Fruit fly (Drosophila melanogaster) whole organism: ENCODE data around the gene CG8001.

Experiments used
- CG8478 ChIP-seq: fragments of >200 bp; optimal IDR thresholded peaks from 2 replicates; lab custom pipeline; 2018; ENCODE audit warnings: inconsistent platforms
- Dll ChIP-seq: fragments of >200 bp; optimal IDR thresholded peaks from 2 replicates; lab custom pipeline; 2017
- EcR ChIP-seq, 2 experiments: fragments of >200 bp; optimal IDR thresholded peaks; 2 replicates each; lab custom pipeline; 2017; ENCODE audit warnings: missing biosample characterization in 2 of 2, missing genetic modification characterization in 2 of 2, missing genetic modification reagents in 2 of 2
- pan ChIP-seq: fragments of >200 bp; optimal IDR thresholded peaks from 2 replicates; lab custom pipeline; 2017
- psq ChIP-seq: fragments of >200 bp; optimal IDR thresholded peaks from 2 replicates; lab custom pipeline; 2017
- usp ChIP-seq: fragments of >200 bp; optimal IDR thresholded peaks from 2 replicates; lab custom pipeline; 2017; ENCODE audit warnings: missing biosample characterization, missing genetic modification characterization, mixed read lengths

Gene CG8001

DNA sequence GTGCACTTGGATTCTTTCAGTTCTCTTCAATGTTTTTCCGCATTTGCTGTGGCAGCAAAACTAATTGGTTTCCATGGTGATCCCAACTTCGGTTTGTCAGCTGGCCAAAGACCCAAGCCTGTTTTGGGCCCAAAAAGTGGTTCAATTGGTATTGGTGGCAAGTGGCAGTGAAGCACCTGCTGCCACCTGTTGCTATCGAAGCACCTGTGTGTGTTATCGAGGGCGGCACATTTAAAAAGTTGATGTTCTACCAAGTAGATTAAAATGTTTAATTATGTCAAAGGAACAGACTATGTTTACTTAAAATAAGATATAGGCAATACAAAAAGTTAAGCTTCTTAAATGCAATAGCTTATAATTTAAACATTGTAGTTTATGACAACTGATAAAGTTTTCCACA, 20.4 kb upstream of the CG8001 start, which contains the start of gene Oseg4:
Gene Oseg4, minus strand, starts transcription at position 165 of the 400 bp plus-strand sequence.
- TF ChIP-seq EcR (GFP tag; optimal IDR thresholded peaks at IDR 0.05; lab: Kevin White, UChicago) (no peak), CG8478 (no peak), usp (GFP tag; lab: Kevin White, UChicago) (no peak), psq (lab: Kevin White, UChicago) (no peak), Dll (lab: Kevin White, UChicago) (no peak), pan (no peak)

DNA sequence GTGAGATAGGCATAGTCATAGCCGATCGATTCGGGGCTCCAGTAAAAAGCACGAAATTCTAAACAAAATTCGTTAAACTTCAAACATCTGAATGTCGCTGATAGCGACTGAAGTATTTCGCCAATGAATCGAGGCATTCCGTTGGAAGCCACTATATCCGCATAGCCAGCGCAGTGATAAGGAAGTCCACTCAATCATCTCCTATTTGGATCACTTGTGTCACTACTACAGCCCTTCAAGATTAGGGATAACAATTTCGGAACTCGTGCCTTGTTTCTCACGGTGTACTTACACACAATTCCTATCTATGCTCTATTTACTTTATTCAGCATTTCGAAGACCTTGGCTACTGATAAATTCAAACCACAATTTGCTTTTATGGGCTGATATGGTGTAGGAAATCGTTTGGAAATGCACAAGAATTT, 18.0 kb upstream of the CG8001 start, which contains the start of gene PIG-Wb:
Gene PIG-Wb, minus strand, starts transcription at position 209 of the 425 bp plus-strand sequence.
- TF ChIP-seq usp (GFP tag; lab: Kevin White, UChicago) (no peak), CG8478 (no peak), pan (no peak)

DNA sequence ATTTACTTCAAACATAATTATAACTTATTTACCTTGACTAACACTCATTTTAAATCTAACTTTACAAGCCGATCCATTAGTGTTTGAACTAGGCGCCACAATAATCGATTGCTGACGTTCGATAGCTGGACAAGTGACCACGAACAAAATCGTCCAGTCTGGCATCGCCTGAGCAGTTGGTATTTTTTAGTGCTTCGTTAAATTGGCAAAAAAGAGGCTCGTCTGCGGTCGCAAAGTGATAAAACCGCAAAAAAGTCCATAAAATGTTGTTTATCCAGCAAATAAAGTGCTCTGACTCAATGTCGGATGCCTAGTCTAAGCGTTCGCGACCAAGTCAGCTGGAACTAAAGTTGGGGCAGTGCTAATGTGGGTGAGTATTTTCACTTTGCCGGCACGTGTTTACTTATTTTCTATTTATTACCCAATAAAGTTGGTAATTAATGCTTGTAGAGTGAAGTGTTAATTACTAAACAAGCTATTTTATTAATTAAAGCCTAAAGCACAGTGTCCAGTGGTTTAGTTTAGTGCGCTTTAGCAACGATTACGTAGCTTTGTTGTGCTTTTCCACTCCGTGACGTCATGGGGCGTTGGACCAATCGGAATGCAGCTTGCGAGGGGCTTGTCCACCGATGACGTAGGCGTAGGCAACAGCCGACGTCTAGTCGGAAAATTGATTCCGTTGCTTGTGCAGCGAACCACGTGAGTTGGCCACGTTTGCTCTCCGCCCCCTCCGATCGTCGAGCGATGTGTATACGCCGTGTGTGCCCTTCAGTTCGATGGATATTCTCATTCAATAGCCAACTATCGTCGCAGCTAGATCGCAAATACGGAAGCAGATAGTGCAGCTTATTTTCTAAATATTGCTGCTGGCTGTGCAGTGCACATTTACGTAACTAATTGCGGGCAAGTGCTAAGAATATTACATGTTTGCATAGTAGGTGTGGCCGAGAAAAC, 17.3 kb upstream of the CG8001 start, which contains the start of gene Gk2:
Gene Gk2, plus strand, starts transcription at position 33 of the 954 bp plus-strand sequence.
- TF ChIP-seq usp (GFP tag; lab: Kevin White, UChicago), result no peak
- no peak for TF ChIP-seq pan
- TF ChIP-seq Dll (lab: Kevin White, UChicago), result no peak
- TF ChIP-seq CG8478, result no peak
- TF ChIP-seq psq (lab: Kevin White, UChicago), result no peak
- no peak for TF ChIP-seq EcR (GFP tag; optimal IDR thresholded peaks at IDR 0.05; lab: Kevin White, UChicago)

DNA sequence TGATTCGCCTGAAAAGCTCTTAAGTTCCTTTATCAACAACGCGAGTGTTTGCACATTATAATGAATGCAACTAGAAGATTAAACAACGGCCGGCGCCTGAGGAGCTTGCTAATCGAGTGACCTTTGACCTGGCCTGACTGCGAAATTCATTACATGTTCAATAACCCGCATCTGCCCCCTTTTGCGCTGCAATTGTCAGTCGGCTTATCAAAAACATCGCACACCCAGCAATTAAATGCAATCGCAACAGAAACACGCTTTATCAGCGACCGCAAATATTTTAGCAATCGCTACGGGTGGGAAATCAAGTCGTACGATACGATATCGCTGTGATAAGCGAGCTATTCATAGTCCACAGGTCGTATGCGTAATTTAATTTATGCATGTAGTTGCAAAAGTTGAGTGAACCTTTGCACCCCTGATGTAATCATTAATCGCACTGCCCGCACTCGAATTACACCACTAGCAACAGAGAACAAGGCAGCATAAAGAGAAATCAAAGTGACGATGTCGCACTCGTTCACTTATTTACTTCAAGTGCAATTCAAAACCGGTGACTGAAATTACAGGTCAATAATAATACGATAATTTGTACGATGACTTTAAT, 16.3 kb upstream of the CG8001 start:
- TF ChIP-seq CG8478, result no peak
- no peak for TF ChIP-seq pan
- TF ChIP-seq Dll (lab: Kevin White, UChicago), result no peak
- TF ChIP-seq EcR (GFP tag; optimal IDR thresholded peaks at IDR 0.05; lab: Kevin White, UChicago), result no peak
- TF ChIP-seq usp (GFP tag; lab: Kevin White, UChicago), result no peak
- TF ChIP-seq psq (lab: Kevin White, UChicago), result no peak

DNA sequence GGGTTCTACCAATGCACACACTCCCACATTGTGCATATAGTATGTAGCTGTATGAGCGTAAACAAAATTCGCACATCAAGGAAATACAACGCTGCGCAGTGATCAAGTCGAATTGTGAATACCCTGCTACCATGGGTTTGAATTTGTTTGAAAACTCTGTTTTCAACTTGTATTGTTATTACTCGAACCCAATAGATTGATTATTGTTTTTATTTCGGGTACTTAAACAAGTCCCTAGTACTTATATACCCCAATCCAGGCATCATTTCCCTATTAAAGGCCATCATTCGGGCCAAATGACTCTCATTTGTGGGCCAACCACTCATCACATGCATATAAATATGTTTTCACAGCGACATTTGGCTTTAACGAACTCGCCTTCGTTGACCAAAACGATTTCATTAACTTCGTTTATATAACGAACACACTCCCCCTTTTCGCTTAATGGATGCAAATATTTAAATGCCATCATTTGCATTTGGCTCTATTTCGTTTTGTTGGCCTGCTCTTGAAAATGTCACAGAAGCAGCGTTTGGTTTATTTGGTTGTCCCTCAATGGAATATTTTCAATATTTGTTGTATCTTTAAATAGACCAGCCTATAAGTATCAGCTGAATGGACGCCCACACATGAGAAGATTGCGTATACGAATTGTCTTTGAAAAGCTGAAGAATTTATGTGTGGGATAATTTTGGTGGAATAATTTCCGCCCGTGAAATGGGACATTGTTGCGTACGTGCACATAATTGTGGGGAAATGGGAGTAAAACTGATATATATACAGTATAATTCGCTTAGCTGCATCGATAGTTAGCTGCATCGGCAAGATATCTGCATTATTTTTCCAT, 15.6 kb upstream of the CG8001 start:
- TF ChIP-seq CG8478 (no peak), Dll (lab: Kevin White, UChicago) (no peak), psq (lab: Kevin White, UChicago) (no peak), EcR (GFP tag; optimal IDR thresholded peaks at IDR 0.05; lab: Kevin White, UChicago) (no peak), usp (GFP tag; lab: Kevin White, UChicago) (no peak)

DNA sequence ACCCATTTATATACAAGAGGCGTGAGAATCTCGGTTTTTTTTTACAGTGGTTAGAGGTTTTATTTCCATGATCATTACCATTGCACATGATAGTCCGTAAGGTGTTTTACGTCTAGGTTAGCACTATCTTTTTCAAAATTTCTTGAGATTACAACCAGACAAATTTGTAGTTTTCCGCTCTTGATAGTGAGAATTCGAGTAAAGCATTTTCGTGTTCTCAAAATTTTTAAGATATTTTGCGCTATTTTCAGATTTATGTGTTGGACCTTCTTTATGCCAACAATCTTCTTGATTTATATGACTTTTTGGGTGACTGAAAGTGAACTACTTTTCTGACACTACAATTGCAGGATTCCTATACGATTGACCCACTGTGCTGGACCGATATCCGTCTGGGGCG, 14.9 kb upstream of the CG8001 start:
- TF ChIP-seq pan, result no peak
- TF ChIP-seq EcR (GFP tag; optimal IDR thresholded peaks at IDR 0.05; lab: Kevin White, UChicago), result no peak
- TF ChIP-seq usp (GFP tag; lab: Kevin White, UChicago), result no peak
- TF ChIP-seq CG8478, result no peak
- no peak for TF ChIP-seq psq (lab: Kevin White, UChicago)
- TF ChIP-seq Dll (lab: Kevin White, UChicago), result no peak

DNA sequence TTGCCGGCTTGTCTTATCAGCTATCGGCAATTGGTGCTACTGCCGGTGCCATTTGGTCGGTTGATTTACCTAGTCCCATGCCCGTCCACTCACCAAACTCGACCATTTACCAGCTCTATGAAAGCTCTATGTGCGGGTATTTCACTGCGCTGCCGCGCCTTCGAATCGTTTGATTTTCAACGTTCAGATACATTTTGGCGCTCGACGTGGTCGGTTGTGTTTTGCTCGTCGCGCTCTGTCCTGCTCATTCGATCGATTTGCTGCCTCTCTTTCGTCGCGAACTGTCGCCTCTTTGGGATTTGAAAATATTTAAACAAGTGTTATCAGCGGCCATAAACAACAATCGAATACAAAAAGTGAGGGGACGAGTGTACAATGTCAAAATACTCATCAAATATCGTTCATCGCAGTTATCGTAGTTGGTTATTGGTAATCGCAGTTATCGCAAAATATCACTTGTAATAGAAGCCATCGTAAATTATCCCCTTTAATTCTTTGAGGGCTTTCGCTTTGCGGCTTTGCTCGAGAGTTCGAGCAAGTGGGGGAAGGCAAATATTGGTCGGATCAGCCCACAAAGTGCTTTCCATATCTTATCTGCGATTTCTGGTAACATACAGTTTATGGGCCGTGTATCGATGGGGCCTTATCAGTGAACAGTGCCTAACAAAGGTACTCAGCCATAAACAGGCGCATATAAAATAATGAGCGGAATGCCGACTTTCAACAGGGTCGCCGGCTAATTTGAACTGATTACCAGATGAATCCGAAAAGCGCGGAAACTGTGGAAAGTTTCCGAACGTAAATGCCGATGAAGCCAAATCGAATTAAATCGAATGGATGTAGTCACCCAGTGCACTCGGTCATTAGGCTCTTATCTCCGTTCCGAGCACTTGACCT, 14.1 kb upstream of the CG8001 start:
- no peak for TF ChIP-seq usp (GFP tag; lab: Kevin White, UChicago)

DNA sequence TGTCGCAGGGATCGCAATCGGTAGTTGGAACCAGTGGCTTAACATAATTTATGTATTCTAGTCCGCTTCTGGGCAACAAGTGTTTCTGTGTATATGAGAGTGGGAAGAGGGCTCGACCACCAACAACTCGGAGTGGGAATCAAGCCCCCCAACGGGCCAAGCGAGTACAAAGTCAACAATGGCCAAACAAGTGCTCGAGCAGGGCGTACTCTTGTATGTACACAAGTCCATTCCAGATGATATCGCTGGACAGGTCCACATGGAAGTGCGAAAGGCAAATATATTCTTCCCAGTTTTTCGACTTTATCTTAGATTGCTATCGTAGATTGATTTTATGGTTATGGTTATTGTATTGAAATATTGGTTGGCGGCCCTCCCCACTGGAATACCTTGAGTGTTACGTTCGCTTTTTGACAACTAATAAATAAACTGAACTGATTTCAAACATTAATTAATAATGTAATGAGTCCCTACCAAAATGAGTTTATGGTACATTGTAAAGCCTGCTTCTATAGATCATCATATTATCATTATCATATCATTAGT, 13.3 kb upstream of the CG8001 start:
- TF ChIP-seq psq (lab: Kevin White, UChicago) (no peak), EcR (GFP tag; optimal IDR thresholded peaks at IDR 0.05; lab: Kevin White, UChicago) (no peak), Dll (lab: Kevin White, UChicago) (no peak), pan (no peak), usp (GFP tag; lab: Kevin White, UChicago) (no peak), CG8478 (no peak)

DNA sequence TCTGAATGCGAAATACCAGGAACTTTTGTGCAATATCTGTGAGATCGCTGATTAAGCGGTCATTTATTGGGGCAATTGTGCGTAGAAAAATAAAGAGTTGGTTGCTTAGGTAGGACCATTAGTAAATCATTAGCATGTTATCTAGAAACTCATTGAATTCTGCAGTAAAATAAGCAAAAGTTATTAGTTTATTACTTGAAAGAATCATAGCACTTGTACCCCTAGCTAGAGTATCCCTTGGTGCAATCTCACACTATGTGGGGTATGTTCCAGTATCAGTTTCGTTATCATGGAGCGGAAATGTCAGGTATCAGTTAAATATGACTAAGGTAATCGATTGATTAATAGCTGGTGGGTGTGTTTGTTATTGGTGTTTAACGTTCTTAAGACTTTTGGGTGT, 10.5 kb upstream of the CG8001 start:
- TF ChIP-seq pan, result no peak
- TF ChIP-seq usp (GFP tag; lab: Kevin White, UChicago), result no peak
- no peak for TF ChIP-seq Dll (lab: Kevin White, UChicago)
- no peak for TF ChIP-seq CG8478
- TF ChIP-seq psq (lab: Kevin White, UChicago), result no peak
- TF ChIP-seq EcR (GFP tag; optimal IDR thresholded peaks at IDR 0.05; lab: Kevin White, UChicago), result no peak

DNA sequence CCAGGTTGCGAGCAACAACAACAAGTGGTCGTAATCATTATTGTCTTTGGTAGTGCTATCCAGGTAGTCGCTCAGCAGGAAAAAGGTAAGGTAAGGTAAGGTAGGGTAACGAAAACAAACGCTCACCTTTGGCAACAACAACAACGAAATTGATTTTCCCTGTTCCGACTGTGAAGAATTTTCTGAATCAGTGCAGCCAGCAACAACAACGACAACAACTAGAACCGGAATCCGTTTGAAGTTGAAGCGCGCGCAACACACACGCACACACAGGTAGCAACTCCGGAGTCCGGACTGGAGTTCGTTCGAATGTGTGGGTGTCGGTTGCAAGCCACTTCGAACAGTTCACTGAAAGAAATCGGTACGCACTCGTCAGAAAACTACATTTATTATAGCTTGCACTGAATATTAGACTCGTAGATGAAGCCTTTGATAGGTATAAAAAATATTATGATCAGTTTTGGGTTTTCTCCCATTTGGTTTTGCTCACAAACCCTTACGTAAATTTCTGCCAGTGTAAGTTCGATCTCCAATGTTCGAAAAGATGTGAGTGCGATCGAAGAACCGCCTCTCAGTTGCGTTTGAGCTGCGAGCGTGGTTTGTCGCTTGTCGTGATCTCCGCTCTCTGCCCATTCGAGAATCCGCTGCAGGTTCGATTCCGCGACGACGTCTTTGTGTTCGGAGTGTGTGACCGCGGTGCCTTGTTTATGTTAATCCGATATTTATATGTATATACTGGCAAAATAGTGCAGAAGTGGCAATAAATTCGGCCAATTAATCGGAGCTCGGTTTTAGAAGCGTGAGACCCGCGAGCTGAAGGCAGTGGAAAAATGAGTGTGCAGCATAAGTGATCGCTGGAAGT, 9.4 kb upstream of the CG8001 start, which contains the start of gene CG13921:
Gene CG13921, plus strand, starts transcription at position 570 of the 862 bp plus-strand sequence.
- TF ChIP-seq usp (GFP tag; lab: Kevin White, UChicago) (no peak), pan (no peak), EcR (GFP tag; optimal IDR thresholded peaks at IDR 0.05; lab: Kevin White, UChicago) (no peak), psq (lab: Kevin White, UChicago) (no peak), Dll (lab: Kevin White, UChicago) (no peak), CG8478 (no peak)
